Worm (Caenorhabditis elegans) whole organism, midembryonic: Measurements from ENCODE around the gene srbc-23.

ENCODE experiments used
- T22C8.4 ChIP-seq: fragments of 200-800 bp; sonication (Bioruptor generic); IDR thresholded peaks from 2 replicates; pipeline ENCODE4 v1.3.6; 2022; ENCODE audit warnings: missing genetic modification characterization, missing compliant biosample characterization
- cog-1 ChIP-seq: sonication (generic microtip); optimal IDR thresholded peaks from 2 replicates; lab custom pipeline; 2016; ENCODE audit warnings: missing genetic modification characterization, missing compliant biosample characterization
- flt-1 ChIP-seq: fragments of 200-800 bp; sonication (Bioruptor generic); IDR thresholded peaks from 2 replicates; pipeline ENCODE4 v1.3.6; 2022; ENCODE audit warnings: missing genetic modification characterization, missing compliant biosample characterization
- klf-2 ChIP-seq: fragments of 200-800 bp; sonication (Bioruptor generic); conservative IDR thresholded peaks from 2 replicates; pipeline ENCODE4 v1.3.6; 2022; ENCODE audit warnings: missing genetic modification reagents, missing genetic modification characterization, missing compliant biosample characterization
- ref-1 ChIP-seq: fragments of 200-800 bp; sonication (Bioruptor generic); conservative IDR thresholded peaks from 2 replicates; pipeline ENCODE4 v1.3.6; 2022; ENCODE audit warnings: missing genetic modification reagents, missing genetic modification characterization, missing compliant biosample characterization
- tab-1 ChIP-seq: fragments of 200-800 bp; sonication (Bioruptor generic); IDR thresholded peaks from 2 replicates; pipeline ENCODE4 v1.3.6; 2022; ENCODE audit warnings: missing genetic modification characterization, missing compliant biosample characterization
- ztf-23 ChIP-seq: fragments of 200-800 bp; sonication (Bioruptor generic); IDR thresholded peaks from 2 replicates; pipeline ENCODE4 v1.3.6; 2022; ENCODE audit warnings: missing genetic modification reagents, missing genetic modification characterization, missing compliant biosample characterization
- ztf-29 ChIP-seq: fragments of 200-800 bp; sonication (Bioruptor generic); IDR thresholded peaks from 2 replicates; pipeline ENCODE4 v1.3.6; 2022; ENCODE audit warnings: missing genetic modification reagents, missing genetic modification characterization, missing compliant biosample characterization

- no peak for TF ChIP-seq klf-2
- no peak for TF ChIP-seq cog-1 (tag; lab: Kevin White, UChicago)
- TF ChIP-seq ztf-29 (GFP tag; lab: Robert Waterston, UW), result no peak
- TF ChIP-seq flt-1 (GFP tag; lab: Robert Waterston, UW), result no peak
- TF ChIP-seq T22C8.4 (GFP tag; lab: Robert Waterston, UW), result no peak
- TF ChIP-seq ref-1 (GFP tag; lab: Robert Waterston, UW), result no peak
- no peak for TF ChIP-seq ztf-23 (GFP tag; lab: Robert Waterston, UW)
- TF ChIP-seq tab-1 (GFP tag; lab: Robert Waterston, UW), result no peak
Observed at ce11 chrV:2122517-2122916, 30.9 kb upstream of the srbc-23 start, which contains the start of gene F22F7.2.
